Fruit fly (Drosophila melanogaster) whole organism, wandering third instar larva: ENCODE measurements around the gene CG3224.

Source experiments
- Abd-B ChIP-seq: fragments of >200 bp; optimal IDR thresholded peaks from 2 replicates; lab custom pipeline; 2017; ENCODE audit warnings: missing biosample characterization, missing genetic modification characterization
- CG32264 ChIP-seq: fragments of 200-800 bp; sonication (Bioruptor generic); optimal IDR thresholded peaks from 2 replicates; lab custom pipeline; 2016; ENCODE audit warnings: missing biosample characterization, missing genetic modification characterization
- CG9705 ChIP-seq: fragments of 200-800 bp; sonication (Bioruptor generic); optimal IDR thresholded peaks from 2 replicates; lab custom pipeline; 2018; ENCODE audit warnings: missing biosample characterization, mild to moderate bottlenecking, missing genetic modification characterization
- CrebA ChIP-seq: fragments of 200-800 bp; sonication (Bioruptor generic); optimal IDR thresholded peaks from 2 replicates; lab custom pipeline; 2016; ENCODE audit warnings: missing biosample characterization, mild to moderate bottlenecking, missing genetic modification characterization, borderline replicate concordance
- Dfd ChIP-seq: fragments of >200 bp; optimal IDR thresholded peaks from 2 replicates; lab custom pipeline; 2017; ENCODE audit warnings: missing biosample characterization, missing genetic modification characterization
- Dif ChIP-seq: fragments of 200-275, 200-300 bp; sonication (Bioruptor generic); optimal IDR thresholded peaks from 2 replicates; lab custom pipeline; 2018; ENCODE audit warnings: missing biosample characterization, missing genetic modification characterization; ENCODE audit not compliant: partially characterized antibody
- GATAd ChIP-seq: sonication (Bioruptor generic); optimal IDR thresholded peaks from 2 replicates; lab custom pipeline; 2016; ENCODE audit warnings: missing biosample characterization, missing genetic modification characterization
- HLH106 ChIP-seq: fragments of 200-800 bp; optimal IDR thresholded peaks from 3 replicates; lab custom pipeline; 2019; ENCODE audit warnings: missing biosample characterization, mild to moderate bottlenecking, missing genetic modification characterization, moderate library complexity
- Hnf4 ChIP-seq: fragments of 200-800 bp; sonication (Bioruptor generic); optimal IDR thresholded peaks from 2 replicates; lab custom pipeline; 2016; ENCODE audit warnings: missing biosample characterization, mild to moderate bottlenecking, missing genetic modification characterization
- Hr78 ChIP-seq: fragments of >200 bp; optimal IDR thresholded peaks from 2 replicates; lab custom pipeline; 2017; ENCODE audit warnings: missing biosample characterization, missing genetic modification characterization
- Hr83 ChIP-seq: fragments of 200-300 bp; sonication (Bioruptor generic); optimal IDR thresholded peaks from 2 replicates; lab custom pipeline; 2016; ENCODE audit warnings: missing biosample characterization, mild to moderate bottlenecking, missing genetic modification characterization, moderate library complexity; ENCODE audit not compliant: poor library complexity, severe bottlenecking
- Jra ChIP-seq: sonication (Bioruptor generic); optimal IDR thresholded peaks from 2 replicates; lab custom pipeline; 2016; ENCODE audit warnings: missing biosample characterization, missing genetic modification characterization
- Mio ChIP-seq: sonication (Bioruptor generic); optimal IDR thresholded peaks from 2 replicates; lab custom pipeline; 2016; ENCODE audit warnings: missing biosample characterization, missing genetic modification characterization
- Myc ChIP-seq: fragments of >200 bp; optimal IDR thresholded peaks from 2 replicates; lab custom pipeline; 2017
- OdsH ChIP-seq: fragments of 200-800 bp; sonication (Bioruptor generic); optimal IDR thresholded peaks from 2 replicates; lab custom pipeline; 2016; ENCODE audit warnings: missing biosample characterization, mild to moderate bottlenecking, missing genetic modification characterization
- Rel ChIP-seq, 2 experiments: fragments of 200-800 bp; sonication (Bioruptor generic) in 1 of 2; optimal IDR thresholded peaks; 2 replicates in 1 of 2; 3 replicates in 1 of 2; lab custom pipeline; 2016 to 2019; ENCODE audit warnings: mild to moderate bottlenecking in 2 of 2, missing biosample characterization in 2 of 2, missing genetic modification characterization in 2 of 2, moderate library complexity in 1 of 2
- Sp1 ChIP-seq: fragments of 200-800 bp; sonication (Bioruptor generic); optimal IDR thresholded peaks from 3 replicates; lab custom pipeline; 2019; ENCODE audit warnings: missing biosample characterization, mild to moderate bottlenecking, missing genetic modification characterization, moderate library complexity
- Vsx2 ChIP-seq: fragments of 200-300, 225-300 bp; sonication (Bioruptor generic); optimal IDR thresholded peaks from 2 replicates; lab custom pipeline; 2018; ENCODE audit warnings: missing biosample characterization, missing genetic modification characterization; ENCODE audit not compliant: partially characterized antibody
- br ChIP-seq: fragments of 200-800 bp; sonication (Bioruptor generic); optimal IDR thresholded peaks from 2 replicates; lab custom pipeline; 2016; ENCODE audit warnings: missing biosample characterization, missing genetic modification characterization
- brk ChIP-seq: fragments of 200-800 bp; sonication (Bioruptor generic); optimal IDR thresholded peaks from 2 replicates; lab custom pipeline; 2016; ENCODE audit warnings: missing biosample characterization, mild to moderate bottlenecking, missing genetic modification characterization
- dl ChIP-seq, 2 experiments: fragments of 175-275, 200-275 bp in 1 of 2; fragments of 200-275 bp in 1 of 2; sonication (Bioruptor generic); optimal IDR thresholded peaks; lab custom pipeline; 2018; ENCODE audit warnings: mild to moderate bottlenecking in 2 of 2, missing biosample characterization in 2 of 2, missing genetic modification characterization in 2 of 2, moderate library complexity in 2 of 2; ENCODE audit not compliant: partially characterized antibody in 2 of 2, insufficient read depth in 1 of 2
- dmrt93B ChIP-seq: fragments of 200-800 bp; sonication (Bioruptor generic); optimal IDR thresholded peaks from 2 replicates; lab custom pipeline; 2018; ENCODE audit warnings: missing biosample characterization, mild to moderate bottlenecking, missing genetic modification characterization
- dsf ChIP-seq: sonication (Bioruptor generic); optimal IDR thresholded peaks from 2 replicates; lab custom pipeline; 2016; ENCODE audit warnings: missing biosample characterization, missing genetic modification characterization, borderline replicate concordance
- foxo ChIP-seq, 2 experiments: fragments of 200-800 bp; sonication (Bioruptor generic); optimal IDR thresholded peaks; 2 replicates in 1 of 2; 3 replicates in 1 of 2; lab custom pipeline; 2016 to 2017; ENCODE audit warnings: missing biosample characterization in 2 of 2, missing genetic modification characterization in 2 of 2
- fru ChIP-seq: fragments of 200-800 bp; sonication (Bioruptor generic); optimal IDR thresholded peaks from 3 replicates; lab custom pipeline; 2016; ENCODE audit warnings: missing biosample characterization, mild to moderate bottlenecking, missing genetic modification characterization
- h ChIP-seq: fragments of 200-800 bp; sonication (Bioruptor generic); optimal IDR thresholded peaks from 3 replicates; lab custom pipeline; 2016; ENCODE audit warnings: missing biosample characterization, mild to moderate bottlenecking, missing genetic modification characterization
- rgr ChIP-seq: fragments of 200-800 bp; sonication (Bioruptor generic); optimal IDR thresholded peaks from 3 replicates; lab custom pipeline; 2016; ENCODE audit warnings: missing biosample characterization, mild to moderate bottlenecking, missing genetic modification characterization
- sage ChIP-seq: fragments of 200-800 bp; sonication (Bioruptor generic); optimal IDR thresholded peaks from 2 replicates; lab custom pipeline; 2016; ENCODE audit warnings: missing biosample characterization, mild to moderate bottlenecking, missing genetic modification characterization
- sv ChIP-seq: fragments of 200-800 bp; sonication (Bioruptor generic); optimal IDR thresholded peaks from 3 replicates; lab custom pipeline; 2016; ENCODE audit warnings: missing biosample characterization, missing genetic modification characterization
- tai ChIP-seq: sonication (Bioruptor generic); optimal IDR thresholded peaks from 2 replicates; lab custom pipeline; 2016; ENCODE audit warnings: missing biosample characterization, missing genetic modification characterization
- usp ChIP-seq: fragments of >200 bp; optimal IDR thresholded peaks from 2 replicates; lab custom pipeline; 2017; ENCODE audit warnings: missing biosample characterization, missing genetic modification characterization
- woc ChIP-seq: sonication (Bioruptor generic); optimal IDR thresholded peaks from 2 replicates; lab custom pipeline; 2016; ENCODE audit warnings: missing biosample characterization, mild to moderate bottlenecking, missing genetic modification characterization

The CG3224 gene

DNA sequence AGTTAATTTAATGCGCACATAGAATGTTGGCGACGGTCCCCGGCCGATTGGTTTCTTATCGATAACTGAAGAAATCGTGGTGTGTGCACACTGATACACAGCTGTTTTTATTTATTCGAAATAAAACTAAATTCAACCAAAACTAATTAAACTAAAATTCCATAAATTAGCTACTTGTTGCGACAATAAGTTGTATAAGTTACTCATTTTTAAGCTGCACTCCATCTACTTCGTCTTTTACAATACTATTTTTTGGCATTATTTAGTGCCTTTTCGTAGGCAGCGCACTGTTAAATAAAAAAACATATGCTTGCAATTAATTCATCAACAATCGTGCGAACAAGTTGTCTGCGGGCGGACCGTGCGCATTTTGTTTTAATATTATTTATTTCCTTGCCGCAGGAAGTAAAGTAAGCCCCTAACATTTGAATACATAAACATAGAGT lies at the start of gene CG3224, which contains the start of gene Ctr1A:
Gene CG3224 (minus strand): TSS at position 71 of the 446 bp plus-strand sequence.
Gene Ctr1A (plus strand): TSS at position 256 of the 446 bp plus-strand sequence.
- TF ChIP-seq Vsx2 = no peak
- TF ChIP-seq Jra (GFP tag; lab: Kevin White, UChicago) = peak; percentile 19
- TF ChIP-seq h = peak; percentile 44
- peak in 1 of 2 experiments; percentile 5 for TF ChIP-seq foxo (GFP tag; optimal IDR thresholded peaks at IDR 0.05; lab: Kevin White, UChicago)
- peak; percentile 20 for TF ChIP-seq brk (GFP tag; lab: Kevin White, UChicago)
- no peak for TF ChIP-seq usp (GFP tag; lab: Kevin White, UChicago)
- TF ChIP-seq woc (GFP tag; lab: Kevin White, UChicago) = peak; percentile 4
- TF ChIP-seq Hnf4 = peak; percentile 13
- TF ChIP-seq fru (GFP tag; lab: Kevin White, UChicago) = peak; percentile 35

DNA sequence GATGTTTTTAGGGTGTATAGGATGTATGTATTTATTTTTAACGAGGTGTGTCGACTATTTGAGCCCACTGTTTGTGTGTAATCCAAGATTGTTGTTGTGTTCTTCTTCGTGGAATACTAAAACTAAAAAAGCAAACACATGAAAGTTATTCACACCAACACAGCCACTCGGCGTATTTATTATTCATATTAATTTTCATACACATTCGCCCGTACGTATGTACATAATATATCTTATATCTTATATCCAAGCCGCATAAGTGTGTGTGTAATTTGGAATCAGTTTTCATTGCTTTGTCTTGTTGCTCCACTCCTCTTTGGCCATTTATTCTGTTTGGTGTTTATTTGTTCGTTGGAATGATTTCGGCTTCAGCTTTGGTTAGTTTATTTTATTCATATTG lies 49.4 kb upstream of the CG3224 start:
- no peak for TF ChIP-seq CrebA (GFP tag; lab: Kevin White, UChicago)
- no peak for TF ChIP-seq Myc (lab: Kevin White, UChicago)
- TF ChIP-seq GATAd (GFP tag; lab: Kevin White, UChicago) = no peak

DNA sequence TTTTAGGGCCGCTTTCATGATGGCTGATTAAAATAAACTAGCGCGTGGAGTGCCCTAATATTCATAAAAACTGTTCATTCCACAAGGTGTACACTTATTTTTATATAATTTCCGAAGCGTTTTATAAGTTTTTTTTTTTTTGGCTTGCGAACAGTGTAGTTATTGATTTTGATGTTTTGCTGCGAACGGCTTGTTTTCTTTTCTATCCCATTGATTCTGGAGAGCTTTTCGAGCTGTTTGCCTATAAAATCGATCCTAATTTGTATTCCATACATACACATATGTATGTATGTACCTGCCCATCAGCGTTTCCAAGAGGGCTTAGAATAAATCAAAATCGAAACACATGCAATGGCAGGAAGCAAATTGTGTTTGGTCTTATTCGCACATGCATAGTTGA lies 49.0 kb upstream of the CG3224 start:
- TF ChIP-seq usp (GFP tag; lab: Kevin White, UChicago) = no peak
- TF ChIP-seq Sp1 = no peak
- no peak for TF ChIP-seq Hr78 (GFP tag; lab: Kevin White, UChicago)
- TF ChIP-seq dsf (GFP tag; lab: Kevin White, UChicago) = no peak
- no peak for TF ChIP-seq dl (GFP tag; optimal IDR thresholded peaks at IDR 0.05; lab: Kevin White, UChicago; ENCODE audit: insufficient read depth in 1 of 2, partially characterized antibody in 2 of 2)
- no peak for TF ChIP-seq sage
- no peak for TF ChIP-seq Mio (GFP tag; lab: Kevin White, UChicago)
- TF ChIP-seq Dif (GFP tag; lab: Kevin White, UChicago) = no peak
- TF ChIP-seq Hr83 = no peak
- no peak for TF ChIP-seq Abd-B (GFP tag; lab: Kevin White, UChicago)
- TF ChIP-seq tai = no peak
- TF ChIP-seq br = no peak
- TF ChIP-seq GATAd (GFP tag; lab: Kevin White, UChicago) = no peak
- no peak for TF ChIP-seq rgr
- TF ChIP-seq fru (GFP tag; lab: Kevin White, UChicago) = no peak
- TF ChIP-seq HLH106 (tag; lab: Kevin White, UChicago) = no peak

DNA sequence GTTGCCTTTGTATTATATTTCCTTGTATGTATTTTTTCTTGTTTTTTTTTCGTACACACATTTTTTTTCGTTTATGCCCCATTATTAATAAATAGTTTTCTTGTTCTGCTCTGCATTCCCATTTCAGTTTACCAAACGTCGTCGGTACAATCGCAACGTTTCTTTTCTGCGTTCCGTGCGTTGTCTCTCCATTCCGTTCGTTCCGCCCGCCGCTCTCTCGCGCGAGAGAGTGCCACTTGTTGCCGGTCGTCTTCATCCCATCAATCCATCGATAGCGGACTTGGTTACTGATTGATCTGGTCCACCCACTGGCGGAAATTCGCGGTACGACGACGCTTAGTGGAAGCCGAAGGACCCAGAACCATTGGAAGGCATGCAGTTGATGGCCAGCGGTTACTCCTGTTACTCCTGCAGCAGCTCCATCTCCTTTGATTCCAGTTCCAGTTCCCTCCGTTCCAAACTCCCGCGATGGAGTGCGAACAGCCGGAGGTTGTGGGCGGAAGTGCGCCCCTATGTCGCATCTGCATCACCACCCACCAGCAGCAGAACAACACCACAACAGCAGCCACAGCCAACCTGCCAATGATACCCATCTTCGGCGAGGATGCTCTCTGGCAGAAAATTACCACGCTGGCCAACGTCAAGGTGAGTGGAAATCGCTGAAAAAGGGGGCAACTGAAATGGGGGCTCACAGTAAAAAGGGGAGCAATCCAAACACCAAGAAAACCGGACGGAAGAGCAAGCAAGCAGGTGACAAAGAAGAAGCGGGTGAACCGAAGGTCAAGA lies 48.2 kb upstream of the CG3224 start:
- TF ChIP-seq usp (GFP tag; lab: Kevin White, UChicago) (no peak), HLH106 (tag; lab: Kevin White, UChicago) (no peak), sv (GFP tag; lab: Kevin White, UChicago) (no peak), Hnf4 (no peak)

DNA sequence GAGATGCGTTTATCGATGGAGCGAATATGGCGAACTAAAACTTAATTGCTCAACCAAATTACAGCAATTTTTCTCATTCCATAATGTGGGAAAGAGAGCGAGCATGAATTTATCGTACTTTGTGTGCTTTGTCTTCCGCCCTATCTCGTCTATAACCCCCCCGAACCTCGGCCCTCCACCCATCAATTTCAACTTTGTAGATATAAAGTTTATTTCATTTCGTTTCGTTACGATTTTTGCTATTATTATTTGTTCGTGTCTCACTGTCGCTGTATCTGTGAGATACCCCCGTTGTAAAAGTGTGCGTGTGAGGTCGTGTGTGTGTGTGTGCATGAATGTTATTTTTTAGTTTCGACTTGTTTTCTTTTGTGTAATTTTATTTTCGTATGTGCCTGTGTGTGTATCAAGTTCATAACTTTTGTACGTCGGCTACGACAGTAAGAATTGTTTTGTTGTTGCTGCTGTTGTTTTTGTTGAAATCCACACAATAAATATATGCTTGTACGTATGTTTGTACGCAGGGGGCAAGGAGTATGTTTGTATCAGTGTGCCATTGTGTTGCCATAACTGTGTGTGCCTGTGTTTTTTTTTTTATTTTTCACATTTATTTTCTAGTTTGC lies 47.4 kb upstream of the CG3224 start:
- TF ChIP-seq Mio (GFP tag; lab: Kevin White, UChicago) = no peak
- TF ChIP-seq CG9705 (GFP tag; lab: Kevin White, UChicago) = no peak
- TF ChIP-seq tai = no peak
- TF ChIP-seq Rel (GFP tag; optimal IDR thresholded peaks at IDR 0.05; lab: Kevin White, UChicago) = no peak
- TF ChIP-seq Rel (tag; optimal IDR thresholded peaks at IDR 0.05; lab: Kevin White, UChicago) = no peak
- no peak for TF ChIP-seq usp (GFP tag; lab: Kevin White, UChicago)
- no peak for TF ChIP-seq CG32264 (GFP tag; lab: Kevin White, UChicago)
- no peak for TF ChIP-seq dmrt93B (GFP tag; lab: Kevin White, UChicago)
- no peak for TF ChIP-seq Dfd (GFP tag; lab: Kevin White, UChicago)
- no peak for TF ChIP-seq h
- TF ChIP-seq Sp1 = no peak
- TF ChIP-seq foxo (GFP tag; optimal IDR thresholded peaks at IDR 0.05; lab: Kevin White, UChicago) = no peak
- no peak for TF ChIP-seq OdsH (GFP tag; lab: Kevin White, UChicago)
- no peak for TF ChIP-seq sv (GFP tag; lab: Kevin White, UChicago)
